Fruit fly (Drosophila melanogaster): Measurements from ENCODE around the gene btn.

Gene btn

DNA sequence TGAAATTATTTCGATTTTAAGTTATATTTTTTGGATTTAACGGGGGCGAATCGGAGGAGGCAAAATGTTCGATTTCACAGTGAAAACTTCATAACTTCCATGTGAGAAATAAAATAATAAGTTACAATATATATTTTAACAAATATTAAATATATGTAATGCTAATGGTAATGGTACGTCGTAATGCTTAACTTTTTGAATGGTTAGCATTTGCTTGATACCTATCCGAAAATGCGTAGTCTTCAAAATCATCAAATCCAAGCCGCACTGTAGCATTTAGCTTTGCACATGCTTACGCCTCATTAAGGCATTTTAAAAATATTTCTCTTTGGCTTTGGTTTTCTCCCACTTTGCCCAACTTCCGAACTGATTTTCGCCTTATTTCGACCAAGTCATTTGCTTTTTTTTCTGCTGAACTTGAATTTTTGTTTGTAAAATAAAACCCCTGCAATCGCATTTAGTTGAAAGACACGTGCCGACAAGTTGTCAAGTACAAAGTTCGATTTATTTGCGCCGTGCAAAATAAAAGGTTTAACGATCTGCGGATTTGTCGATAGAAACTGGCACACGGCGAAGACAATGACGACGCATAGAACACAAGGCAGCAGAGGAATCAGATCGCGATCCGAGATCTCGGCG is 43.5 kb downstream of the btn start (continued):
- no peak for TF ChIP-seq CG18011 (GFP tag; optimal IDR thresholded peaks at IDR 0.05)
- TF ChIP-seq unc-4 (GFP tag; IDR thresholded peaks at IDR 0.05; ENCODE audit: partially characterized antibody): no peak
- TF ChIP-seq oc (tag; optimal IDR thresholded peaks at IDR 0.05): peak; percentile 11
- peak; percentile 0 for TF ChIP-seq BtbVII (GFP tag; optimal IDR thresholded peaks at IDR 0.05)
- TF ChIP-seq Awh (GFP tag; IDR thresholded peaks at IDR 0.05): peak; percentile 29; the same call in 1 of the 2 replicates
- no peak for TF ChIP-seq CG7556 (GFP tag; optimal IDR thresholded peaks at IDR 0.05)
- TF ChIP-seq usp (GFP tag; optimal IDR thresholded peaks at IDR 0.05): no peak
- TF ChIP-seq h (optimal IDR thresholded peaks at IDR 0.05): no peak
- no peak for TF ChIP-seq sim (GFP tag; IDR thresholded peaks at IDR 0.05)
- no peak for TF ChIP-seq bcd (GFP tag; optimal IDR thresholded peaks at IDR 0.05)
- TF ChIP-seq pan (optimal IDR thresholded peaks at IDR 0.05): no peak
- TF ChIP-seq pan (GFP tag; optimal IDR thresholded peaks at IDR 0.05 in 1 of 2, IDR thresholded peaks at IDR 0.05 in 1 of 2): peak in 1 of 2 experiments; percentile 23
- TF ChIP-seq CG10321 (GFP tag; IDR thresholded peaks at IDR 0.05): no peak
- TF ChIP-seq YL-1 (GFP tag; optimal IDR thresholded peaks at IDR 0.05): no peak
- TF ChIP-seq CG14050 (GFP tag; IDR thresholded peaks at IDR 0.05): peak; percentile 45; the same call in 1 of the 3 replicates
- peak; percentile 5 for TF ChIP-seq Fer1 (GFP tag; optimal IDR thresholded peaks at IDR 0.05)
- peak; percentile 31 for TF ChIP-seq CG7839 (tag; optimal IDR thresholded peaks at IDR 0.05)
- peak; percentile 22 for TF ChIP-seq ind (GFP tag; optimal IDR thresholded peaks at IDR 0.05)
- TF ChIP-seq CG32772 (GFP tag; IDR thresholded peaks at IDR 0.05): 0 out of 2 replicates have a peak, but pooled peaks have one; percentile 22
- TF ChIP-seq nerfin-1 (tag; optimal IDR thresholded peaks at IDR 0.05): no peak
- TF ChIP-seq CG1602 (GFP tag; optimal IDR thresholded peaks at IDR 0.05): no peak
- TF ChIP-seq gro (GFP tag; optimal IDR thresholded peaks at IDR 0.05): no peak
- no peak for TF ChIP-seq CG1832 (GFP tag; optimal IDR thresholded peaks at IDR 0.05)
- no peak for TF ChIP-seq exex (tag; optimal IDR thresholded peaks at IDR 0.05)
- TF ChIP-seq Mrtf (GFP tag; IDR thresholded peaks at IDR 0.05): no peak
- TF ChIP-seq HmgZ (tag; optimal IDR thresholded peaks at IDR 0.05): no peak
- TF ChIP-seq CrebB (tag; optimal IDR thresholded peaks at IDR 0.05): no peak
- TF ChIP-seq Blimp-1 (GFP tag; optimal IDR thresholded peaks at IDR 0.05): no peak
- TF ChIP-seq gcm (GFP tag; optimal IDR thresholded peaks at IDR 0.05): no peak
- no peak for TF ChIP-seq Tbp (GFP tag; optimal IDR thresholded peaks at IDR 0.05)
- no peak for TF ChIP-seq CG8359 (GFP tag; optimal IDR thresholded peaks at IDR 0.05; ENCODE audit: borderline replicate concordance)
- TF ChIP-seq CG9817 (tag; optimal IDR thresholded peaks at IDR 0.05): no peak
- TF ChIP-seq CG17829 (tag; optimal IDR thresholded peaks at IDR 0.05): no peak
- no peak for TF ChIP-seq zfh2 (GFP tag; optimal IDR thresholded peaks at IDR 0.05)
- TF ChIP-seq Nf-YC (tag; optimal IDR thresholded peaks at IDR 0.05): no peak
- no peak for TF ChIP-seq cwo (GFP tag; optimal IDR thresholded peaks at IDR 0.05)
- peak; percentile 24; the same call in 1 of the 2 replicates for TF ChIP-seq CG32532 (GFP tag; IDR thresholded peaks at IDR 0.05)
- TF ChIP-seq CG11504 (tag; optimal IDR thresholded peaks at IDR 0.05): peak; percentile 53
- no peak for TF ChIP-seq CG12659 (GFP tag; optimal IDR thresholded peaks at IDR 0.05)
- TF ChIP-seq CG7357 (GFP tag; IDR thresholded peaks at IDR 0.05): 0 out of 3 replicates have a peak, but pooled peaks have one; percentile 23
- peak; percentile 45; the same call in 1 of the 2 replicates for TF ChIP-seq Xrp1 (GFP tag; IDR thresholded peaks at IDR 0.05)
- TF ChIP-seq Atf-2 (GFP tag; optimal IDR thresholded peaks at IDR 0.05): no peak
- no peak for TF ChIP-seq CG14710 (tag; optimal IDR thresholded peaks at IDR 0.05)
- TF ChIP-seq CG2678 (tag; optimal IDR thresholded peaks at IDR 0.05): peak; percentile 39

Measured in whole organism, embryonic.